Fruit fly (Drosophila melanogaster): Measurements from ENCODE around the gene CG31111.

The CG31111 gene

dm6 chr3R:25049742-25050517, 6.0 kb downstream of the CG31111 start (continued):
- no peak for TF ChIP-seq CG12744 (GFP tag; optimal IDR thresholded peaks at IDR 0.05)
- peak; percentile 91 for TF ChIP-seq CG10543 (GFP tag; optimal IDR thresholded peaks at IDR 0.05)
- no peak for TF ChIP-seq CG18619 (GFP tag; optimal IDR thresholded peaks at IDR 0.05)
- peak; percentile 49 for TF ChIP-seq gfzf (GFP tag; optimal IDR thresholded peaks at IDR 0.05)
- TF ChIP-seq CG7987 (GFP tag; optimal IDR thresholded peaks at IDR 0.05), result peak; percentile 52
- peak in 1 of 3 experiments; percentile 62 for TF ChIP-seq Stat92E (GFP tag; optimal IDR thresholded peaks at IDR 0.05)
- peak; percentile 93 for TF ChIP-seq mirr (GFP tag; optimal IDR thresholded peaks at IDR 0.05)
- TF ChIP-seq psq (GFP tag; optimal IDR thresholded peaks at IDR 0.05), result peak; percentile 31
- TF ChIP-seq gsb (GFP tag; IDR thresholded peaks at IDR 0.05), result no peak
- TF ChIP-seq onecut (GFP tag; IDR thresholded peaks at IDR 0.05), result peak; percentile 46; the same call in 1 of the 2 replicates
- TF ChIP-seq CG15479 (GFP tag; optimal IDR thresholded peaks at IDR 0.05), result peak; percentile 65
- TF ChIP-seq CG2199 (GFP tag; IDR thresholded peaks at IDR 0.05), result no peak
- no peak for TF ChIP-seq CG15696 (tag; optimal IDR thresholded peaks at IDR 0.05)
- no peak for TF ChIP-seq CG10209 (GFP tag; optimal IDR thresholded peaks at IDR 0.05)
- TF ChIP-seq MESR4 (GFP tag; optimal IDR thresholded peaks at IDR 0.05), result peak; percentile 56
- TF ChIP-seq CG10267 (tag; optimal IDR thresholded peaks at IDR 0.05), result peak; percentile 81
- no peak for TF ChIP-seq Vsx1 (GFP tag; optimal IDR thresholded peaks at IDR 0.05)
- TF ChIP-seq zen2 (GFP tag; IDR thresholded peaks at IDR 0.05; ENCODE audit: partially characterized antibody), result no peak
- no peak for TF ChIP-seq CG15269 (tag; optimal IDR thresholded peaks at IDR 0.05)
- TF ChIP-seq rib (GFP tag; IDR thresholded peaks at IDR 0.05), result no peak
- TF ChIP-seq CG11723 (GFP tag; optimal IDR thresholded peaks at IDR 0.05), result no peak
- TF ChIP-seq Eip74EF (GFP tag; optimal IDR thresholded peaks at IDR 0.05), result peak in 1 of 2 experiments; percentile 35
- TF ChIP-seq CG30020 (tag; optimal IDR thresholded peaks at IDR 0.05), result peak; percentile 33
- TF ChIP-seq org-1 (GFP tag; optimal IDR thresholded peaks at IDR 0.05), result no peak
- no peak for TF ChIP-seq CG13775 (GFP tag; optimal IDR thresholded peaks at IDR 0.05)
- TF ChIP-seq Hmr (GFP tag; optimal IDR thresholded peaks at IDR 0.05), result peak; percentile 67
- peak; percentile 3 for TF ChIP-seq CG2202 (tag; optimal IDR thresholded peaks at IDR 0.05)
- TF ChIP-seq ato (GFP tag; IDR thresholded peaks at IDR 0.05; ENCODE audit: partially characterized antibody), result no peak
- TF ChIP-seq salm (tag; optimal IDR thresholded peaks at IDR 0.05), result no peak
- TF ChIP-seq CG34376 (GFP tag; optimal IDR thresholded peaks at IDR 0.05), result peak; percentile 91
- TF ChIP-seq Fer3 (tag; optimal IDR thresholded peaks at IDR 0.05), result no peak
- TF ChIP-seq CG6683 (GFP tag; optimal IDR thresholded peaks at IDR 0.05), result no peak
- TF ChIP-seq CG31388 (GFP tag; optimal IDR thresholded peaks at IDR 0.05), result no peak
- TF ChIP-seq BEAF-32 (GFP tag; optimal IDR thresholded peaks at IDR 0.05), result peak; percentile 46
- TF ChIP-seq kay (GFP tag; optimal IDR thresholded peaks at IDR 0.05), result peak; percentile 93
- no peak for TF ChIP-seq hb (GFP tag; IDR thresholded peaks at IDR 0.05; ENCODE audit: partially characterized antibody)
- TF ChIP-seq Abd-B (GFP tag; optimal IDR thresholded peaks at IDR 0.05), result no peak
- no peak for TF ChIP-seq chinmo (GFP tag; IDR thresholded peaks at IDR 0.05; ENCODE audit: partially characterized antibody)
- TF ChIP-seq Atf6 (GFP tag; IDR thresholded peaks at IDR 0.05), result no peak
- TF ChIP-seq CG18764 (GFP tag; optimal IDR thresholded peaks at IDR 0.05), result peak; percentile 25
- TF ChIP-seq cas (GFP tag; IDR thresholded peaks at IDR 0.05), result no peak
- TF ChIP-seq Gsc (GFP tag; IDR thresholded peaks at IDR 0.05), result no peak
- peak; percentile 5 for TF ChIP-seq nau (GFP tag; optimal IDR thresholded peaks at IDR 0.05)
- peak; percentile 17 for TF ChIP-seq Asciz (GFP tag; optimal IDR thresholded peaks at IDR 0.05)
- no peak for TF ChIP-seq CTCF (GFP tag; optimal IDR thresholded peaks at IDR 0.05)
- TF ChIP-seq Sin3A (optimal IDR thresholded peaks at IDR 0.05), result no peak
- TF ChIP-seq CG2889 (GFP tag; IDR thresholded peaks at IDR 0.05), result no peak
- TF ChIP-seq crc (GFP tag; optimal IDR thresholded peaks at IDR 0.05), result peak; percentile 10
